1 fruit fly cellular context compared by ENCODE assay signal in genomic region chr2L:1072184-1072583, dm6.
TF ChIP-seq lines count a peak whose summit lies in the region.

No protein-coding gene starts in this region.

TF ChIP-seq in whole organism, embryonic, 481 proteins besides CTCF, POLR2A, EP300 and RAD21 (continued from another document and continues in another):
- peak; percentile 95 for TF ChIP-seq schlank (tag; optimal IDR thresholded peaks at IDR 0.05; lab: Kevin White, UChicago)
- peak; percentile 99 for TF ChIP-seq HLHmδ (GFP tag; optimal IDR thresholded peaks at IDR 0.05; lab: Kevin White, UChicago)
- TF ChIP-seq CG7987 (GFP tag; optimal IDR thresholded peaks at IDR 0.05; lab: Kevin White, UChicago), result peak; percentile 98
- peak; percentile 94 for TF ChIP-seq CG17912 (GFP tag; optimal IDR thresholded peaks at IDR 0.05; lab: Kevin White, UChicago)
- TF ChIP-seq bcd (GFP tag; optimal IDR thresholded peaks at IDR 0.05; lab: Kevin White, UChicago), result peak; percentile 91
- TF ChIP-seq CG10462 (GFP tag; optimal IDR thresholded peaks at IDR 0.05; lab: Kevin White, UChicago), result peak; percentile 90
- peak; percentile 90 for TF ChIP-seq CG9876 (GFP tag; optimal IDR thresholded peaks at IDR 0.05; lab: Kevin White, UChicago)
- TF ChIP-seq Nf-YA (GFP tag; IDR thresholded peaks at IDR 0.05; lab: Robert Waterston, UW), result peak; percentile 94
- no peak for TF ChIP-seq ato (GFP tag; IDR thresholded peaks at IDR 0.05; lab: Robert Waterston, UW; ENCODE audit: partially characterized antibody)
- peak; percentile 67 for TF ChIP-seq crol (GFP tag; IDR thresholded peaks at IDR 0.05; lab: Robert Waterston, UW)
- peak; percentile 93 for TF ChIP-seq Mes4 (GFP tag; optimal IDR thresholded peaks at IDR 0.05; lab: Kevin White, UChicago)
- TF ChIP-seq stc (GFP tag; IDR thresholded peaks at IDR 0.05; lab: Robert Waterston, UW), result peak; percentile 91
- peak; percentile 92 for TF ChIP-seq CG15011 (GFP tag; optimal IDR thresholded peaks at IDR 0.05; lab: Kevin White, UChicago)
- TF ChIP-seq CG8924 (tag; optimal IDR thresholded peaks at IDR 0.05; lab: Kevin White, UChicago), result peak; percentile 86
- TF ChIP-seq CG43689 (GFP tag; IDR thresholded peaks at IDR 0.05; lab: Robert Waterston, UW), result peak; percentile 86
- peak; percentile 67 for TF ChIP-seq ind (GFP tag; optimal IDR thresholded peaks at IDR 0.05; lab: Kevin White, UChicago)
- TF ChIP-seq Jarid2 (GFP tag; optimal IDR thresholded peaks at IDR 0.05; lab: Kevin White, UChicago), result peak; percentile 84
- TF ChIP-seq ttk (GFP tag; IDR thresholded peaks at IDR 0.05; lab: Robert Waterston, UW), result peak; percentile 70
- peak; percentile 91 for TF ChIP-seq CG3726 (GFP tag; IDR thresholded peaks at IDR 0.05; lab: Robert Waterston, UW)
- peak; percentile 98 for TF ChIP-seq otp (GFP tag; IDR thresholded peaks at IDR 0.05; lab: Robert Waterston, UW)
- no peak for TF ChIP-seq D (optimal IDR thresholded peaks at IDR 0.05; lab: Kevin White, UChicago)
- peak; percentile 96 for TF ChIP-seq D (GFP tag; optimal IDR thresholded peaks at IDR 0.05; lab: Kevin White, UChicago)
- TF ChIP-seq CG9797 (GFP tag; optimal IDR thresholded peaks at IDR 0.05; lab: Kevin White, UChicago), result peak; percentile 59
- TF ChIP-seq gfzf (GFP tag; optimal IDR thresholded peaks at IDR 0.05; lab: Kevin White, UChicago), result peak; percentile 22
- TF ChIP-seq chn (GFP tag; optimal IDR thresholded peaks at IDR 0.05; lab: Kevin White, UChicago), result peak; percentile 83
- TF ChIP-seq eve (GFP tag; optimal IDR thresholded peaks at IDR 0.05; lab: Kevin White, UChicago), result no peak
- peak; percentile 98 for TF ChIP-seq CG12236 (GFP tag; optimal IDR thresholded peaks at IDR 0.05; lab: Kevin White, UChicago)
- peak; percentile 84 for TF ChIP-seq Atf-2 (GFP tag; optimal IDR thresholded peaks at IDR 0.05; lab: Kevin White, UChicago)
- peak; percentile 73 for TF ChIP-seq Drgx (GFP tag; IDR thresholded peaks at IDR 0.05; lab: Robert Waterston, UW)
- peak; percentile 95 for TF ChIP-seq CG8290 (GFP tag; optimal IDR thresholded peaks at IDR 0.05; lab: Kevin White, UChicago)
- peak; percentile 97 to 98 for TF ChIP-seq CG8290 (tag; optimal IDR thresholded peaks at IDR 0.05; lab: Kevin White, UChicago)
- TF ChIP-seq ems (GFP tag; optimal IDR thresholded peaks at IDR 0.05; lab: Kevin White, UChicago), result peak; percentile 89
- peak; percentile 92 for TF ChIP-seq salm (tag; optimal IDR thresholded peaks at IDR 0.05; lab: Kevin White, UChicago)
- peak; percentile 87 to 94 for TF ChIP-seq chif (GFP tag; optimal IDR thresholded peaks at IDR 0.05; lab: Kevin White, UChicago)
- peak; percentile 82 for TF ChIP-seq dm (GFP tag; optimal IDR thresholded peaks at IDR 0.05; lab: Kevin White, UChicago)
- TF ChIP-seq mam (GFP tag; optimal IDR thresholded peaks at IDR 0.05; lab: Kevin White, UChicago), result peak; percentile 91
- TF ChIP-seq caup (GFP tag; optimal IDR thresholded peaks at IDR 0.05; lab: Kevin White, UChicago; ENCODE audit: severe bottlenecking), result peak; percentile 97
- TF ChIP-seq ATbp (GFP tag; optimal IDR thresholded peaks at IDR 0.05; lab: Kevin White, UChicago), result peak; percentile 100
- peak; percentile 84 for TF ChIP-seq sima (GFP tag; optimal IDR thresholded peaks at IDR 0.05; lab: Kevin White, UChicago)
- peak; percentile 65 for TF ChIP-seq zen (tag; optimal IDR thresholded peaks at IDR 0.05; lab: Kevin White, UChicago)
- TF ChIP-seq CG8388 (GFP tag; optimal IDR thresholded peaks at IDR 0.05; lab: Kevin White, UChicago), result peak; percentile 81
- TF ChIP-seq yki (optimal IDR thresholded peaks at IDR 0.05; lab: Kevin White, UChicago), result no peak
- TF ChIP-seq pros (GFP tag; optimal IDR thresholded peaks at IDR 0.05; lab: Kevin White, UChicago), result peak; percentile 5
- TF ChIP-seq Dfd (GFP tag; optimal IDR thresholded peaks at IDR 0.05; lab: Kevin White, UChicago), result no peak
- no peak for TF ChIP-seq CG13287 (GFP tag; IDR thresholded peaks at IDR 0.05; lab: Robert Waterston, UW; ENCODE audit: partially characterized antibody)
- peak; percentile 87 for TF ChIP-seq CG15514 (GFP tag; optimal IDR thresholded peaks at IDR 0.05; lab: Kevin White, UChicago)
- peak; percentile 93 for TF ChIP-seq CG16863 (GFP tag; optimal IDR thresholded peaks at IDR 0.05; lab: Kevin White, UChicago)
- peak; percentile 92 for TF ChIP-seq CG8944 (GFP tag; optimal IDR thresholded peaks at IDR 0.05; lab: Kevin White, UChicago)
- peak; percentile 67 for TF ChIP-seq CG17802 (tag; optimal IDR thresholded peaks at IDR 0.05; lab: Kevin White, UChicago)
- TF ChIP-seq CG12744 (GFP tag; optimal IDR thresholded peaks at IDR 0.05; lab: Kevin White, UChicago), result peak; percentile 93
- peak; percentile 81 for TF ChIP-seq CG11504 (tag; optimal IDR thresholded peaks at IDR 0.05; lab: Kevin White, UChicago)
- peak; percentile 83 for TF ChIP-seq CG10366 (GFP tag; IDR thresholded peaks at IDR 0.05; lab: Robert Waterston, UW)
- peak; percentile 86 for TF ChIP-seq dmrt99B (tag; optimal IDR thresholded peaks at IDR 0.05; lab: Kevin White, UChicago)
- no peak for TF ChIP-seq hth (optimal IDR thresholded peaks at IDR 0.05; lab: Kevin White, UChicago)
- peak; percentile 85 for TF ChIP-seq slp2 (GFP tag; optimal IDR thresholded peaks at IDR 0.05; lab: Kevin White, UChicago)
- peak; percentile 91 for TF ChIP-seq Atf6 (GFP tag; IDR thresholded peaks at IDR 0.05; lab: Robert Waterston, UW)
- TF ChIP-seq CG10431 (GFP tag; optimal IDR thresholded peaks at IDR 0.05; lab: Kevin White, UChicago), result peak; percentile 96
- TF ChIP-seq croc (GFP tag; conservative IDR thresholded peaks at IDR 0.05; lab: Robert Waterston, UW), result peak; percentile 58
- no peak for TF ChIP-seq pan (optimal IDR thresholded peaks at IDR 0.05; lab: Kevin White, UChicago)
- peak in 1 of 2 experiments; percentile 89 for TF ChIP-seq pan (GFP tag; optimal IDR thresholded peaks at IDR 0.05 in 1 of 2, IDR thresholded peaks at IDR 0.05 in 1 of 2)
- peak; percentile 49 for TF ChIP-seq CG9437 (GFP tag; optimal IDR thresholded peaks at IDR 0.05; lab: Kevin White, UChicago)
- TF ChIP-seq CG14050 (GFP tag; IDR thresholded peaks at IDR 0.05; lab: Robert Waterston, UW), result peak; percentile 85
- TF ChIP-seq CG10543 (GFP tag; optimal IDR thresholded peaks at IDR 0.05; lab: Kevin White, UChicago), result peak; percentile 95
- TF ChIP-seq Bdp1 (GFP tag; optimal IDR thresholded peaks at IDR 0.05; lab: Kevin White, UChicago), result peak; percentile 89
- peak; percentile 90 for TF ChIP-seq nerfin-1 (tag; optimal IDR thresholded peaks at IDR 0.05; lab: Kevin White, UChicago)
- peak; percentile 95 for TF ChIP-seq CG10654 (GFP tag; optimal IDR thresholded peaks at IDR 0.05; lab: Kevin White, UChicago)
- peak; percentile 94 for TF ChIP-seq gce (GFP tag; IDR thresholded peaks at IDR 0.05; lab: Robert Waterston, UW)
- no peak for TF ChIP-seq unc-4 (GFP tag; IDR thresholded peaks at IDR 0.05; lab: Robert Waterston, UW; ENCODE audit: partially characterized antibody)
- peak; percentile 97 for TF ChIP-seq bab2 (GFP tag; optimal IDR thresholded peaks at IDR 0.05; lab: Kevin White, UChicago)
- peak; percentile 97 for TF ChIP-seq lab (GFP tag; optimal IDR thresholded peaks at IDR 0.05; lab: Kevin White, UChicago)
- peak; percentile 87 for TF ChIP-seq CG6765 (GFP tag; optimal IDR thresholded peaks at IDR 0.05; lab: Kevin White, UChicago)
- TF ChIP-seq Spps (tag; optimal IDR thresholded peaks at IDR 0.05; lab: Kevin White, UChicago), result peak; percentile 93
- peak; percentile 82 for TF ChIP-seq CG32532 (GFP tag; IDR thresholded peaks at IDR 0.05; lab: Robert Waterston, UW)
- TF ChIP-seq zfh1 (GFP tag; IDR thresholded peaks at IDR 0.05; lab: Robert Waterston, UW), result peak; percentile 95
- peak; percentile 94 for TF ChIP-seq Sox100B (GFP tag; optimal IDR thresholded peaks at IDR 0.05; lab: Kevin White, UChicago)
- TF ChIP-seq Ssrp (tag; optimal IDR thresholded peaks at IDR 0.05; lab: Kevin White, UChicago), result peak; percentile 35
- peak; percentile 80 for TF ChIP-seq tin (GFP tag; optimal IDR thresholded peaks at IDR 0.05; lab: Kevin White, UChicago)
- peak; percentile 94 for TF ChIP-seq CG15696 (tag; optimal IDR thresholded peaks at IDR 0.05; lab: Kevin White, UChicago)
- TF ChIP-seq nau (GFP tag; optimal IDR thresholded peaks at IDR 0.05; lab: Kevin White, UChicago), result peak; percentile 98
- peak; percentile 87 for TF ChIP-seq cato (GFP tag; optimal IDR thresholded peaks at IDR 0.05; lab: Kevin White, UChicago; ENCODE audit: borderline replicate concordance)
- TF ChIP-seq Xbp1 (GFP tag; optimal IDR thresholded peaks at IDR 0.05; lab: Kevin White, UChicago), result peak; percentile 65
- peak; percentile 32; the same call in 1 of the 2 replicates for TF ChIP-seq esg (GFP tag; conservative IDR thresholded peaks at IDR 0.05; lab: Robert Waterston, UW)
- TF ChIP-seq Vsx1 (GFP tag; optimal IDR thresholded peaks at IDR 0.05; lab: Kevin White, UChicago), result peak; percentile 97
- peak; percentile 53 for TF ChIP-seq Nf-YC (tag; optimal IDR thresholded peaks at IDR 0.05; lab: Kevin White, UChicago)
- TF ChIP-seq dan (GFP tag; IDR thresholded peaks at IDR 0.05; lab: Robert Waterston, UW), result no peak
- peak; percentile 95 for TF ChIP-seq CHES-1-like (GFP tag; optimal IDR thresholded peaks at IDR 0.05; lab: Kevin White, UChicago)
- TF ChIP-seq CG32772 (GFP tag; IDR thresholded peaks at IDR 0.05; lab: Robert Waterston, UW), result peak; percentile 75
- TF ChIP-seq ab (GFP tag; optimal IDR thresholded peaks at IDR 0.05; lab: Kevin White, UChicago), result peak; percentile 18
- TF ChIP-seq CG13123 (GFP tag; optimal IDR thresholded peaks at IDR 0.05; lab: Kevin White, UChicago), result peak; percentile 96
- TF ChIP-seq Adf1 (GFP tag; IDR thresholded peaks at IDR 0.05; lab: Robert Waterston, UW), result peak; percentile 67
- peak; percentile 77 for TF ChIP-seq pfk (GFP tag; optimal IDR thresholded peaks at IDR 0.05; lab: Kevin White, UChicago)
- TF ChIP-seq fru (optimal IDR thresholded peaks at IDR 0.05; lab: Kevin White, UChicago), result no peak
- peak; percentile 98 for TF ChIP-seq CG6813 (GFP tag; optimal IDR thresholded peaks at IDR 0.05; lab: Kevin White, UChicago)
- peak; percentile 83 for TF ChIP-seq CG7839 (tag; optimal IDR thresholded peaks at IDR 0.05; lab: Kevin White, UChicago)
- peak; percentile 95 for TF ChIP-seq CG11723 (GFP tag; optimal IDR thresholded peaks at IDR 0.05; lab: Kevin White, UChicago)
- TF ChIP-seq Eip74EF (GFP tag; optimal IDR thresholded peaks at IDR 0.05; lab: Kevin White, UChicago), result peak in 1 of 2 experiments; percentile 82
- peak; percentile 72 for TF ChIP-seq gt (GFP tag; IDR thresholded peaks at IDR 0.05; lab: Robert Waterston, UW)
- TF ChIP-seq crc (GFP tag; optimal IDR thresholded peaks at IDR 0.05; lab: Kevin White, UChicago), result peak; percentile 91
- TF ChIP-seq CG9817 (tag; optimal IDR thresholded peaks at IDR 0.05; lab: Kevin White, UChicago), result peak; percentile 82
- peak; percentile 74 for TF ChIP-seq CG7928 (GFP tag; optimal IDR thresholded peaks at IDR 0.05; lab: Kevin White, UChicago)
- TF ChIP-seq CG8281 (tag; optimal IDR thresholded peaks at IDR 0.05; lab: Kevin White, UChicago), result peak; percentile 86
- peak; percentile 50 for TF ChIP-seq Deaf1 (tag; optimal IDR thresholded peaks at IDR 0.05; lab: Kevin White, UChicago)
- peak; percentile 87 for TF ChIP-seq CG3163 (GFP tag; optimal IDR thresholded peaks at IDR 0.05; lab: Kevin White, UChicago)
- TF ChIP-seq D19A (tag; optimal IDR thresholded peaks at IDR 0.05; lab: Kevin White, UChicago), result peak; percentile 73
- TF ChIP-seq H15 (GFP tag; IDR thresholded peaks at IDR 0.05; lab: Robert Waterston, UW), result peak; percentile 83
- peak; percentile 89 for TF ChIP-seq unpg (GFP tag; optimal IDR thresholded peaks at IDR 0.05; lab: Kevin White, UChicago)
- peak; percentile 79 for TF ChIP-seq slbo (GFP tag; IDR thresholded peaks at IDR 0.05; lab: Robert Waterston, UW)
- peak; percentile 88 for TF ChIP-seq run (tag; optimal IDR thresholded peaks at IDR 0.05; lab: Kevin White, UChicago)
- TF ChIP-seq ara (GFP tag; IDR thresholded peaks at IDR 0.05; lab: Robert Waterston, UW), result peak; percentile 94
- TF ChIP-seq CG16815 (GFP tag; optimal IDR thresholded peaks at IDR 0.05; lab: Kevin White, UChicago), result peak; percentile 68
- peak; percentile 58; the same call in 1 of the 2 replicates for TF ChIP-seq wor (GFP tag; IDR thresholded peaks at IDR 0.05; lab: Robert Waterston, UW)
- peak; percentile 91 for TF ChIP-seq CG14965 (GFP tag; optimal IDR thresholded peaks at IDR 0.05; lab: Kevin White, UChicago; ENCODE audit: borderline replicate concordance)
- TF ChIP-seq pb (GFP tag; optimal IDR thresholded peaks at IDR 0.05; lab: Kevin White, UChicago), result peak; percentile 91
- TF ChIP-seq twi (tag; optimal IDR thresholded peaks at IDR 0.05; lab: Kevin White, UChicago), result peak; percentile 76
- no peak for TF ChIP-seq Doc3 (GFP tag; IDR thresholded peaks at IDR 0.05; lab: Robert Waterston, UW; ENCODE audit: partially characterized antibody)
- peak; percentile 93 for TF ChIP-seq CG6254 (GFP tag; optimal IDR thresholded peaks at IDR 0.05; lab: Kevin White, UChicago)
- TF ChIP-seq Poxn (GFP tag; IDR thresholded peaks at IDR 0.05; lab: Robert Waterston, UW), result 0 out of 2 replicates have a peak, but pooled peaks have one; percentile 46
- TF ChIP-seq CG7963 (GFP tag; IDR thresholded peaks at IDR 0.05; lab: Robert Waterston, UW; ENCODE audit: partially characterized antibody), result no peak
- peak; percentile 93 for TF ChIP-seq CG1024 (GFP tag; IDR thresholded peaks at IDR 0.05; lab: Robert Waterston, UW)
- peak; percentile 95 for TF ChIP-seq CG4707 (GFP tag; optimal IDR thresholded peaks at IDR 0.05; lab: Kevin White, UChicago)
- no peak for TF ChIP-seq CG6272 (GFP tag; IDR thresholded peaks at IDR 0.05; lab: Robert Waterston, UW)
- peak; percentile 97 for TF ChIP-seq CG12071 (GFP tag; optimal IDR thresholded peaks at IDR 0.05; lab: Kevin White, UChicago)
- TF ChIP-seq HHEX (GFP tag; optimal IDR thresholded peaks at IDR 0.05; lab: Kevin White, UChicago), result peak; percentile 96
- TF ChIP-seq CG8765 (GFP tag; IDR thresholded peaks at IDR 0.05; lab: Robert Waterston, UW), result no peak
- peak; percentile 99 for TF ChIP-seq CG3407 (GFP tag; optimal IDR thresholded peaks at IDR 0.05; lab: Kevin White, UChicago)
- TF ChIP-seq CG2202 (tag; optimal IDR thresholded peaks at IDR 0.05; lab: Kevin White, UChicago), result peak; percentile 99
- TF ChIP-seq CG4424 (GFP tag; optimal IDR thresholded peaks at IDR 0.05; lab: Kevin White, UChicago), result peak; percentile 89
- TF ChIP-seq scrt (GFP tag; optimal IDR thresholded peaks at IDR 0.05; lab: Kevin White, UChicago), result peak; percentile 82
- peak; percentile 75 for TF ChIP-seq HLH54F (GFP tag; optimal IDR thresholded peaks at IDR 0.05; lab: Kevin White, UChicago)
- TF ChIP-seq vvl (GFP tag; IDR thresholded peaks at IDR 0.05; lab: Robert Waterston, UW), result peak; percentile 93
- TF ChIP-seq CG9932 (GFP tag; IDR thresholded peaks at IDR 0.05; lab: Robert Waterston, UW), result peak; percentile 87
